Fruit fly (Drosophila melanogaster) whole organism, pupa: ENCODE results near the gene Serinc.

Experiments
- CG10348 ChIP-seq: fragments of 200-800 bp; sonication (Bioruptor generic); IDR thresholded peaks from 2 replicates; pipeline ENCODE4 v1.3.6; 2022; ENCODE audit warnings: missing biosample characterization, missing genetic modification characterization
- CG12605 ChIP-seq: fragments of 200-800 bp; sonication (Bioruptor generic); IDR thresholded peaks from 2 replicates; pipeline ENCODE4 v1.3.6; 2022; ENCODE audit warnings: missing biosample characterization, missing genetic modification characterization
- CG13204 ChIP-seq: fragments of 200-800 bp; sonication (Bioruptor generic); optimal IDR thresholded peaks from 2 replicates; lab custom pipeline; 2018; ENCODE audit warnings: missing biosample characterization, mild to moderate bottlenecking, missing genetic modification characterization, moderate library complexity
- CG14655 ChIP-seq: fragments of 200-800 bp; sonication (Bioruptor generic); optimal IDR thresholded peaks from 3 replicates; lab custom pipeline; 2017; ENCODE audit warnings: mild to moderate bottlenecking, missing biosample characterization, missing genetic modification reagents, missing genetic modification characterization
- CG15710 ChIP-seq: fragments of 200-800 bp; sonication (Bioruptor generic); optimal IDR thresholded peaks from 2 replicates; lab custom pipeline; 2018; ENCODE audit warnings: missing biosample characterization, mild to moderate bottlenecking, missing genetic modification characterization, moderate library complexity
- CG17806 ChIP-seq: fragments of 200-800 bp; sonication (Bioruptor generic); optimal IDR thresholded peaks from 2 replicates; lab custom pipeline; 2018; ENCODE audit warnings: missing biosample characterization, mild to moderate bottlenecking, missing genetic modification characterization, moderate library complexity
- CG32121 ChIP-seq: fragments of 200-800 bp; sonication (Bioruptor generic); IDR thresholded peaks from 2 replicates; pipeline ENCODE4 v1.3.6; 2022; ENCODE audit warnings: missing biosample characterization, missing genetic modification characterization
- CG34367 ChIP-seq: fragments of 200-800 bp; sonication (Bioruptor generic); optimal IDR thresholded peaks from 2 replicates; lab custom pipeline; 2018; ENCODE audit warnings: missing biosample characterization, mild to moderate bottlenecking, missing genetic modification characterization
- CG4496 ChIP-seq: fragments of 200-800 bp; sonication (Bioruptor generic); IDR thresholded peaks from 3 replicates; pipeline ENCODE4 v1.3.6; 2022; ENCODE audit warnings: missing biosample characterization, missing genetic modification characterization
- CG8159 ChIP-seq: fragments of 200-800 bp; sonication (Bioruptor generic); optimal IDR thresholded peaks from 3 replicates; lab custom pipeline; 2018; ENCODE audit warnings: missing biosample characterization, mild to moderate bottlenecking, missing genetic modification characterization, moderate library complexity
- CG8301 ChIP-seq: fragments of 200-800 bp; sonication (Bioruptor generic); optimal IDR thresholded peaks from 2 replicates; lab custom pipeline; 2018; ENCODE audit warnings: missing biosample characterization, mild to moderate bottlenecking, missing genetic modification characterization
- CG9948 ChIP-seq: fragments of 200-800 bp; sonication (Bioruptor generic); optimal IDR thresholded peaks from 2 replicates; lab custom pipeline; 2018; ENCODE audit warnings: missing biosample characterization, mild to moderate bottlenecking, missing genetic modification characterization, moderate library complexity
- D1 ChIP-seq: fragments of 200-800 bp; sonication (Bioruptor generic); optimal IDR thresholded peaks from 2 replicates; lab custom pipeline; 2018; ENCODE audit warnings: missing biosample characterization, mild to moderate bottlenecking, missing genetic modification characterization, moderate library complexity
- EcR ChIP-seq: fragments of 200-800 bp; sonication (Bioruptor generic); optimal IDR thresholded peaks from 3 replicates; lab custom pipeline; 2019; ENCODE audit warnings: missing biosample characterization, missing genetic modification characterization, mild to moderate bottlenecking, moderate library complexity, missing genetic modification reagents
- Ets98B ChIP-seq: fragments of 200-800 bp; sonication (Bioruptor generic); IDR thresholded peaks from 2 replicates; pipeline ENCODE4 v1.3.6; 2022; ENCODE audit warnings: missing biosample characterization, missing genetic modification characterization
- Pif1A ChIP-seq: fragments of 200-800 bp; sonication (Bioruptor generic); optimal IDR thresholded peaks from 3 replicates; lab custom pipeline; 2016; ENCODE audit warnings: missing biosample characterization, missing genetic modification characterization
- Pif1B ChIP-seq: fragments of 200-800 bp; sonication (Bioruptor generic); optimal IDR thresholded peaks from 3 replicates; lab custom pipeline; 2016; ENCODE audit warnings: missing biosample characterization, missing genetic modification characterization
- Snoo ChIP-seq: fragments of 200-800 bp; sonication (Bioruptor generic); optimal IDR thresholded peaks from 3 replicates; lab custom pipeline; 2017; ENCODE audit warnings: missing biosample characterization, mild to moderate bottlenecking, missing genetic modification characterization, inconsistent platforms
- fd96Ca ChIP-seq: fragments of 200-800 bp; sonication (Bioruptor generic); IDR thresholded peaks from 3 replicates; pipeline ENCODE4 v1.3.6; 2022; ENCODE audit warnings: missing biosample characterization, missing genetic modification characterization
- gl ChIP-seq: fragments of 200-800 bp; sonication (Bioruptor generic); optimal IDR thresholded peaks from 2 replicates; lab custom pipeline; 2018; ENCODE audit warnings: missing biosample characterization, mild to moderate bottlenecking, missing genetic modification characterization
- rn ChIP-seq: fragments of 200-800 bp; sonication (Bioruptor generic); IDR thresholded peaks from 2 replicates; pipeline ENCODE4 v1.3.6; 2022; ENCODE audit warnings: missing biosample characterization, missing genetic modification characterization

The Serinc gene

DNA sequence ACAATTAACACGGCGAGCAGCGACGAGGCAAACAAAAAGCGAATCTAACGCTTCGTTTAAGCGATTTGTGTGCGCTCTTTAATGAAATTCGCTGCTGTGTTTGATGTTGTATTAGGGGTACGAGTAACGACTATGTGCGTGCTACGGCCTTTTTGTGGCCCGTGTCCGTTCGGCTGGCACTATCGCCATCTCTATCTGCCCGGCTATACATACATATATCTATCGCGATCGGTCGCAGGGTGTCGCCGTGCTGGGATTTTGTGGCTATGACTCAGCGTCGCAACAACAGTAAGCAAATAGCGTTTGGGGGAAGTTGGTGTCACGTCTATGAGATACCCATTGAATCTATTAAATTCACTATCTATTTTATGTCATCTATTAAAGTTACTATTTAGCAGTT, 18.8 kb upstream of the Serinc start:
- TF ChIP-seq Snoo, result no peak
- TF ChIP-seq CG9948 (tag; lab: Kevin White, UChicago), result no peak
- TF ChIP-seq EcR (GFP tag; lab: Kevin White, UChicago), result no peak
- TF ChIP-seq CG34367, result no peak
- TF ChIP-seq Pif1B, result no peak

dm6 chr3L:16394506-16394905, 18.0 kb upstream of the Serinc start, which contains the start of gene Gagr:
Gagr (plus strand) TSS chr3L:16394586.
- TF ChIP-seq EcR (GFP tag; lab: Kevin White, UChicago) (no peak), CG8301 (tag; lab: Kevin White, UChicago) (no peak), CG34367 (no peak), CG10348 (GFP tag; lab: Robert Waterston, UW) (no peak), CG13204 (GFP tag; lab: Kevin White, UChicago) (no peak), CG9948 (tag; lab: Kevin White, UChicago) (no peak), D1 (no peak), Pif1A (GFP tag; lab: Kevin White, UChicago) (no peak), Snoo (no peak), Ets98B (GFP tag; lab: Robert Waterston, UW) (no peak), CG14655 (no peak)

dm6 chr3L:16400175-16400574, 12.3 kb upstream of the Serinc start, which contains the start of gene CG44836:
CG44836 (minus strand) TSS chr3L:16400275.
- TF ChIP-seq CG10348 (GFP tag; lab: Robert Waterston, UW) (no peak), CG4496 (no peak), CG12605 (GFP tag; lab: Robert Waterston, UW) (no peak), CG32121 (no peak), CG17806 (no peak), CG8301 (tag; lab: Kevin White, UChicago) (no peak), CG8159 (tag; lab: Kevin White, UChicago) (no peak), EcR (GFP tag; lab: Kevin White, UChicago) (no peak), fd96Ca (no peak), D1 (no peak), rn (GFP tag; lab: Robert Waterston, UW) (no peak)

dm6 chr3L:16402253-16402652, 10.3 kb upstream of the Serinc start:
- TF ChIP-seq CG13204 (GFP tag; lab: Kevin White, UChicago) (no peak), CG9948 (tag; lab: Kevin White, UChicago) (no peak), Snoo (no peak), CG34367 (no peak), CG15710 (no peak), rn (GFP tag; lab: Robert Waterston, UW) (no peak)

dm6 chr3L:16407815-16408608, 4.5 kb upstream of the Serinc start:
- TF ChIP-seq Snoo (no peak), Ets98B (GFP tag; lab: Robert Waterston, UW) (no peak; the same call in 1 of the 2 replicates), EcR (GFP tag; lab: Kevin White, UChicago) (no peak), gl (no peak), CG34367 (no peak), CG9948 (tag; lab: Kevin White, UChicago) (no peak), CG8159 (tag; lab: Kevin White, UChicago) (no peak), CG12605 (GFP tag; lab: Robert Waterston, UW) (no peak), rn (GFP tag; lab: Robert Waterston, UW) (no peak), CG8301 (tag; lab: Kevin White, UChicago) (no peak), CG14655 (no peak), Pif1A (GFP tag; lab: Kevin White, UChicago) (no peak), D1 (no peak), CG17806 (no peak)

- TF ChIP-seq CG14655, result peak; percentile 59
- TF ChIP-seq CG13204 (GFP tag; lab: Kevin White, UChicago), result peak; percentile 43
- TF ChIP-seq CG17806, result peak; percentile 49
- TF ChIP-seq fd96Ca, result peak; percentile 73
- TF ChIP-seq CG34367, result peak; percentile 20
- TF ChIP-seq CG15710, result peak; percentile 47
- peak; percentile 74; the same call in 2 of the 3 replicates for TF ChIP-seq CG4496
- peak; percentile 53 for TF ChIP-seq gl
- peak; percentile 13 for TF ChIP-seq CG9948 (tag; lab: Kevin White, UChicago)
- 0 out of 2 replicates have a peak, but pooled peaks have one; percentile 51 for TF ChIP-seq Ets98B (GFP tag; lab: Robert Waterston, UW)
- TF ChIP-seq EcR (GFP tag; lab: Kevin White, UChicago), result peak; percentile 42
- peak; percentile 54 for TF ChIP-seq Pif1B
- TF ChIP-seq CG12605 (GFP tag; lab: Robert Waterston, UW), result peak; percentile 33; the same call in 1 of the 2 replicates
- no peak for TF ChIP-seq D1
- no peak for TF ChIP-seq CG10348 (GFP tag; lab: Robert Waterston, UW)
- peak; percentile 77 for TF ChIP-seq CG8159 (tag; lab: Kevin White, UChicago)
- TF ChIP-seq CG8301 (tag; lab: Kevin White, UChicago), result peak; percentile 64
- TF ChIP-seq CG32121, result no peak; the same call in 1 of the 2 replicates
- peak; percentile 44 for TF ChIP-seq Pif1A (GFP tag; lab: Kevin White, UChicago)
- peak; percentile 23; the same call in 1 of the 2 replicates for TF ChIP-seq rn (GFP tag; lab: Robert Waterston, UW)
- peak; percentile 46 for TF ChIP-seq Snoo
Observed at dm6 chr3L:16408609-16409439, 3.7 kb upstream of the Serinc start.
